Fruit fly (Drosophila melanogaster) whole organism, embryonic: Measurements from ENCODE around the gene CG43678.

Experiments
- Aef1 ChIP-seq: fragments of 200-800 bp; sonication (Bioruptor generic); IDR thresholded peaks from 3 replicates; pipeline ENCODE4 v1.3.6; 2022; ENCODE audit warnings: missing biosample characterization, missing genetic modification characterization
- Atf-2 ChIP-seq: fragments of 200-800 bp; sonication (Bioruptor generic); optimal IDR thresholded peaks from 2 replicates; lab custom pipeline; 2016; ENCODE audit warnings: missing biosample characterization, missing genetic modification characterization
- Blimp-1 ChIP-seq: fragments of 200-800 bp; sonication (Bioruptor generic); optimal IDR thresholded peaks from 3 replicates; lab custom pipeline; 2018; ENCODE audit warnings: missing biosample characterization, missing genetic modification characterization, mild to moderate bottlenecking, moderate library complexity, missing genetic modification reagents
- CG10209 ChIP-seq: fragments of 200-800 bp; sonication (Bioruptor generic); optimal IDR thresholded peaks from 3 replicates; lab custom pipeline; 2017; ENCODE audit warnings: missing biosample characterization, mild to moderate bottlenecking, missing genetic modification characterization, missing genetic modification reagents
- CG10267 ChIP-seq: fragments of 200-800 bp; sonication (Bioruptor generic); optimal IDR thresholded peaks from 2 replicates; lab custom pipeline; 2018; ENCODE audit warnings: missing biosample characterization, mild to moderate bottlenecking, missing genetic modification characterization, moderate library complexity
- CG10321 ChIP-seq: fragments of 200-800 bp; sonication (Bioruptor generic); IDR thresholded peaks from 2 replicates; pipeline ENCODE4 v1.3.6; 2022; ENCODE audit warnings: missing biosample characterization, missing genetic modification characterization
- CG10959 ChIP-seq: fragments of 200-800 bp; sonication (Bioruptor generic); IDR thresholded peaks from 2 replicates; pipeline ENCODE4 v1.3.6; 2022; ENCODE audit warnings: missing biosample characterization, missing genetic modification characterization
- CG10979 ChIP-seq: fragments of 200-800 bp; sonication (Bioruptor generic); optimal IDR thresholded peaks from 2 replicates; lab custom pipeline; 2018; ENCODE audit warnings: missing biosample characterization, mild to moderate bottlenecking, missing genetic modification characterization, moderate library complexity
- CG13296 ChIP-seq: fragments of 200-800 bp; sonication (Bioruptor generic); optimal IDR thresholded peaks from 3 replicates; lab custom pipeline; 2018; ENCODE audit warnings: missing biosample characterization, mild to moderate bottlenecking, missing genetic modification characterization
- CG15601 ChIP-seq: fragments of 200-800 bp; sonication (Bioruptor generic); optimal IDR thresholded peaks from 3 replicates; lab custom pipeline; 2019; ENCODE audit warnings: missing biosample characterization, mild to moderate bottlenecking, missing genetic modification characterization, moderate library complexity
- CG17359 ChIP-seq: fragments of 200-800 bp; sonication (Bioruptor generic); optimal IDR thresholded peaks from 3 replicates; lab custom pipeline; 2018; ENCODE audit warnings: missing biosample characterization, mild to moderate bottlenecking, missing genetic modification characterization, moderate library complexity
- CG17361 ChIP-seq: fragments of 200-800 bp; sonication (Bioruptor generic); IDR thresholded peaks from 3 replicates; pipeline ENCODE4 v1.3.6; 2022; ENCODE audit warnings: missing biosample characterization, missing genetic modification characterization
- CG17568 ChIP-seq: fragments of 200-800 bp; sonication (Bioruptor generic); optimal IDR thresholded peaks from 2 replicates; lab custom pipeline; 2018; ENCODE audit warnings: missing biosample characterization, mild to moderate bottlenecking, missing genetic modification characterization, moderate library complexity
- CG17802 ChIP-seq: fragments of 200-800 bp; sonication (Bioruptor generic); optimal IDR thresholded peaks from 2 replicates; lab custom pipeline; 2018; ENCODE audit warnings: missing biosample characterization, mild to moderate bottlenecking, missing genetic modification characterization, moderate library complexity
- CG31441 ChIP-seq: fragments of 200-800 bp; sonication (Bioruptor generic); IDR thresholded peaks from 2 replicates; pipeline ENCODE4 v1.3.6; 2022; ENCODE audit warnings: missing biosample characterization, missing genetic modification characterization
- CG33557 ChIP-seq: fragments of 200-800 bp; sonication (Bioruptor generic); optimal IDR thresholded peaks from 2 replicates; lab custom pipeline; 2019; ENCODE audit warnings: missing biosample characterization, mild to moderate bottlenecking, missing genetic modification characterization, moderate library complexity
- CG3838 ChIP-seq: fragments of 200-800 bp; sonication (Bioruptor generic); optimal IDR thresholded peaks from 3 replicates; lab custom pipeline; 2016; ENCODE audit warnings: missing biosample characterization, missing genetic modification characterization
- CG4424 ChIP-seq: fragments of 200-800 bp; sonication (Bioruptor generic); optimal IDR thresholded peaks from 3 replicates; lab custom pipeline; 2016; ENCODE audit warnings: missing biosample characterization, missing genetic modification characterization
- CG6683 ChIP-seq: fragments of 200-800 bp; sonication (Bioruptor generic); optimal IDR thresholded peaks from 2 replicates; lab custom pipeline; 2017; ENCODE audit warnings: missing biosample characterization, mild to moderate bottlenecking, missing genetic modification characterization, missing genetic modification reagents
- CG6854 ChIP-seq: fragments of 200-800 bp; sonication (Bioruptor generic); optimal IDR thresholded peaks from 3 replicates; lab custom pipeline; 2017; ENCODE audit warnings: missing biosample characterization, mild to moderate bottlenecking, missing genetic modification characterization
- CG7556 ChIP-seq: fragments of 200-800 bp; sonication (Bioruptor generic); optimal IDR thresholded peaks from 2 replicates; lab custom pipeline; 2017; ENCODE audit warnings: missing biosample characterization, mild to moderate bottlenecking, missing genetic modification characterization
- CG9817 ChIP-seq: fragments of 200-800 bp; sonication (Bioruptor generic); optimal IDR thresholded peaks from 2 replicates; lab custom pipeline; 2018; ENCODE audit warnings: missing biosample characterization, mild to moderate bottlenecking, missing genetic modification characterization, moderate library complexity
- Dref ChIP-seq: fragments of 200-800 bp; sonication (Bioruptor generic); IDR thresholded peaks from 2 replicates; pipeline ENCODE4 v1.3.6; 2022; ENCODE audit warnings: missing biosample characterization, missing genetic modification characterization
- Fer1 ChIP-seq: fragments of 200-800 bp; sonication (Bioruptor generic); optimal IDR thresholded peaks from 2 replicates; lab custom pipeline; 2017; ENCODE audit warnings: missing biosample characterization, mild to moderate bottlenecking, missing genetic modification characterization
- HHEX ChIP-seq: fragments of 200-800 bp; sonication (Bioruptor generic); optimal IDR thresholded peaks from 3 replicates; lab custom pipeline; 2017; ENCODE audit warnings: missing biosample characterization, mild to moderate bottlenecking, missing genetic modification characterization, missing genetic modification reagents
- Hey ChIP-seq: fragments of 200-800 bp; sonication (Bioruptor generic); optimal IDR thresholded peaks from 3 replicates; lab custom pipeline; 2018; ENCODE audit warnings: missing biosample characterization, mild to moderate bottlenecking, missing genetic modification characterization
- Hr78 ChIP-seq, 2 experiments: fragments of 200-800 bp in 1 of 2; fragments of >200 bp in 1 of 2; sonication (Bioruptor generic) in 1 of 2; optimal IDR thresholded peaks; 2 replicates each; lab custom pipeline; 2017 to 2019; ENCODE audit warnings: missing biosample characterization in 2 of 2, missing genetic modification characterization in 2 of 2, mild to moderate bottlenecking in 1 of 2, moderate library complexity in 1 of 2
- Kr ChIP-seq: fragments of 200-800 bp; sonication (Bioruptor generic); optimal IDR thresholded peaks from 2 replicates; lab custom pipeline; 2017; ENCODE audit warnings: missing biosample characterization, mild to moderate bottlenecking, missing genetic modification characterization
- NfI ChIP-seq: fragments of 200-800 bp; sonication (Bioruptor generic); optimal IDR thresholded peaks from 3 replicates; lab custom pipeline; 2018; ENCODE audit warnings: missing biosample characterization, mild to moderate bottlenecking, missing genetic modification characterization, moderate library complexity
- Oli ChIP-seq: fragments of 200-800 bp; sonication (Bioruptor generic); optimal IDR thresholded peaks from 2 replicates; lab custom pipeline; 2018; ENCODE audit warnings: missing biosample characterization, mild to moderate bottlenecking, missing genetic modification characterization, moderate library complexity
- Sox100B ChIP-seq: fragments of 200-800 bp; sonication (Bioruptor generic); optimal IDR thresholded peaks from 3 replicates; lab custom pipeline; 2018; ENCODE audit warnings: missing biosample characterization, mild to moderate bottlenecking, missing genetic modification characterization
- Tbp ChIP-seq: fragments of >200 bp; optimal IDR thresholded peaks from 2 replicates; lab custom pipeline; 2018; ENCODE audit warnings: missing biosample characterization, missing genetic modification characterization
- Vsx1 ChIP-seq: fragments of 200-800 bp; sonication (Bioruptor generic); optimal IDR thresholded peaks from 2 replicates; lab custom pipeline; 2017; ENCODE audit warnings: missing biosample characterization, mild to moderate bottlenecking, missing genetic modification characterization, missing genetic modification reagents
- Xrp1 ChIP-seq: fragments of 200-800 bp; sonication (Bioruptor generic); IDR thresholded peaks from 2 replicates; pipeline ENCODE4 v1.3.6; 2022; ENCODE audit warnings: missing biosample characterization, missing genetic modification characterization
- ap ChIP-seq: fragments of 200-800 bp; sonication (Bioruptor generic); IDR thresholded peaks from 2 replicates; pipeline ENCODE4 v1.3.6; 2022; ENCODE audit warnings: missing biosample characterization, missing genetic modification characterization
- bowl ChIP-seq: fragments of 200-800 bp; sonication (Bioruptor generic); IDR thresholded peaks from 2 replicates; pipeline ENCODE4 v1.3.6; 2022; ENCODE audit warnings: missing biosample characterization, missing genetic modification characterization
- dan ChIP-seq: fragments of 200-800 bp; sonication (Bioruptor generic); IDR thresholded peaks from 2 replicates; pipeline ENCODE4 v1.3.6; 2022; ENCODE audit warnings: missing biosample characterization, missing genetic modification characterization
- dmrt99B ChIP-seq: fragments of 200-800 bp; sonication (Bioruptor generic); optimal IDR thresholded peaks from 2 replicates; lab custom pipeline; 2018; ENCODE audit warnings: missing biosample characterization, mild to moderate bottlenecking, missing genetic modification characterization, moderate library complexity
- gsb-n ChIP-seq: fragments of 200-800 bp; sonication (Bioruptor generic); optimal IDR thresholded peaks from 3 replicates; lab custom pipeline; 2018; ENCODE audit warnings: missing biosample characterization, mild to moderate bottlenecking, missing genetic modification characterization
- h ChIP-seq: fragments of >200 bp; optimal IDR thresholded peaks from 2 replicates; lab custom pipeline; 2017
- kay ChIP-seq: fragments of 200-800 bp; sonication (Bioruptor generic); optimal IDR thresholded peaks from 2 replicates; lab custom pipeline; 2016; ENCODE audit warnings: missing biosample characterization, missing genetic modification characterization
- pfk ChIP-seq: fragments of 200-800 bp; sonication (Bioruptor generic); optimal IDR thresholded peaks from 2 replicates; lab custom pipeline; 2018; ENCODE audit warnings: missing biosample characterization, mild to moderate bottlenecking, missing genetic modification characterization, moderate library complexity
- phol ChIP-seq: fragments of 200-800 bp; sonication (Bioruptor generic); optimal IDR thresholded peaks from 3 replicates; lab custom pipeline; 2018; ENCODE audit warnings: missing biosample characterization, mild to moderate bottlenecking, missing genetic modification characterization, moderate library complexity
- rib ChIP-seq: fragments of 200-800 bp; sonication (Bioruptor generic); IDR thresholded peaks from 2 replicates; pipeline ENCODE4 v1.3.6; 2022; ENCODE audit warnings: missing biosample characterization, missing genetic modification characterization
- slbo ChIP-seq: fragments of 200-800 bp; sonication (Bioruptor generic); IDR thresholded peaks from 2 replicates; pipeline ENCODE4 v1.3.6; 2022; ENCODE audit warnings: missing biosample characterization, missing genetic modification characterization
- stc ChIP-seq: fragments of 200-800 bp; sonication (Bioruptor generic); IDR thresholded peaks from 2 replicates; pipeline ENCODE4 v1.3.6; 2022; ENCODE audit warnings: missing biosample characterization, missing genetic modification characterization
- sug ChIP-seq: fragments of 200-800 bp; optimal IDR thresholded peaks from 2 replicates; lab custom pipeline; 2019; ENCODE audit warnings: missing biosample characterization, mild to moderate bottlenecking, missing genetic modification characterization, moderate library complexity
- tap ChIP-seq: fragments of 200-800 bp; optimal IDR thresholded peaks from 3 replicates; lab custom pipeline; 2019; ENCODE audit warnings: missing biosample characterization, mild to moderate bottlenecking, missing genetic modification characterization, moderate library complexity
- unpg ChIP-seq: fragments of 200-800 bp; sonication (Bioruptor generic); optimal IDR thresholded peaks from 3 replicates; lab custom pipeline; 2018; ENCODE audit warnings: missing biosample characterization, mild to moderate bottlenecking, missing genetic modification characterization, moderate library complexity
- zf30C ChIP-seq: fragments of 200-800 bp; sonication (Bioruptor generic); optimal IDR thresholded peaks from 3 replicates; lab custom pipeline; 2018; ENCODE audit warnings: missing biosample characterization, mild to moderate bottlenecking, missing genetic modification characterization

CG43678 gene

DNA sequence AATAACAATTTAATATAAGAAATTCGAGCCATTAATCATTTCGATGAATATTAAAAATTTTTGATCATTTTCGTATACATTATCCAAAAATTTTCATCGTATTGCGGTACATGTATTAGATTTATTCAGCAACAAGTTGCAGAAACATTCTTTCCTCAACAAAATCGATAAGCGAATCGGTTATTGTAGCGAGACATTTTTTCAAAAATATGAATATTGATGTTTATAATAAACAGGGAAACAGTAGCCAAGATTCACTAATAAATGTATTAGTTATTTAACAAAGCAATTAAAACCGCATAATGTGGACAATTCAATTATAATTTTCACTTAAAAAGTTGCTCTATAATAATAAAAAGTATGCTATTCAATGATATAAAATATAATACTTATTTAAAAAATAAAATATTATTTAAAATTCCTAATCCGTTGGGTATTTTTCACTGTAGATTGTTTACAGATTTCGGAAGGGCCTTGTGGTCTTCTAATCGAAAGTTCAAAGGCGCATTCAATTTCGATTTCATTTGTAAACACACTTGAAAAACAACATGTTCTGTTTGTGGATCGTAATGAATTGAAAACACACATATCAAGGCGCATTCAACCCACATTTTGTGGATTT is 39.9 kb upstream of the CG43678 start (continued):
- TF ChIP-seq CG13296 (GFP tag; lab: Kevin White, UChicago) (peak; percentile 18), CG6683 (GFP tag; lab: Kevin White, UChicago) (no peak), CG10209 (no peak), Kr (GFP tag; lab: Kevin White, UChicago) (no peak), CG33557 (GFP tag; lab: Kevin White, UChicago) (no peak), CG17568 (no peak), CG31441 (GFP tag; lab: Robert Waterston, UW) (peak; percentile 48), unpg (peak; percentile 40), kay (GFP tag; lab: Kevin White, UChicago) (no peak), CG10321 (no peak), CG17802 (tag; lab: Kevin White, UChicago) (no peak), Hr78 (GFP tag; optimal IDR thresholded peaks at IDR 0.05; lab: Kevin White, UChicago) (peak in 1 of 2 experiments; percentile 33), Aef1 (no peak), Vsx1 (GFP tag; lab: Kevin White, UChicago) (no peak), stc (GFP tag; lab: Robert Waterston, UW) (no peak), CG10267 (tag; lab: Kevin White, UChicago) (peak; percentile 27), CG7556 (GFP tag; lab: Kevin White, UChicago) (peak; percentile 17), CG10959 (no peak), HHEX (GFP tag; lab: Kevin White, UChicago) (no peak), Xrp1 (0 out of 2 replicates have a peak, but pooled peaks have one; percentile 6), phol (peak; percentile 24), slbo (GFP tag; lab: Robert Waterston, UW) (no peak), CG9817 (no peak), Tbp (GFP tag; lab: Kevin White, UChicago) (no peak), Hey (no peak), Sox100B (GFP tag; lab: Kevin White, UChicago) (peak; percentile 37), bowl (no peak), Blimp-1 (GFP tag; lab: Kevin White, UChicago) (peak; percentile 82), Oli (tag; lab: Kevin White, UChicago) (peak; percentile 5), pfk (GFP tag; lab: Kevin White, UChicago) (no peak), Fer1 (GFP tag; lab: Kevin White, UChicago) (peak; percentile 3), CG3838 (no peak), CG4424 (GFP tag; lab: Kevin White, UChicago) (no peak), dan (GFP tag; lab: Robert Waterston, UW) (no peak), dmrt99B (tag; lab: Kevin White, UChicago) (peak; percentile 42), tap (tag; lab: Kevin White, UChicago) (peak; percentile 43), ap (no peak), CG6854 (no peak), CG17361 (GFP tag; lab: Robert Waterston, UW) (0 out of 3 replicates have a peak, but pooled peaks have one; percentile 15), zf30C (GFP tag; lab: Kevin White, UChicago) (no peak), rib (GFP tag; lab: Robert Waterston, UW) (no peak), Dref (no peak), CG15601 (tag; lab: Kevin White, UChicago) (peak; percentile 57), CG10979 (tag; lab: Kevin White, UChicago) (peak; percentile 27), h (lab: Kevin White, UChicago) (no peak), CG17359 (peak; percentile 19), NfI (GFP tag; lab: Kevin White, UChicago) (no peak), Atf-2 (GFP tag; lab: Kevin White, UChicago) (no peak), gsb-n (tag; lab: Kevin White, UChicago) (peak; percentile 3), sug (tag; lab: Kevin White, UChicago) (peak; percentile 39)
